Fruit fly (Drosophila melanogaster) whole organism, adult: ENCODE data around the gene CG5776.

Experiments used
- CG12768 ChIP-seq: fragments of 200-800 bp; sonication (Bioruptor generic); optimal IDR thresholded peaks from 2 replicates; lab custom pipeline; 2017; ENCODE audit warnings: missing biosample characterization, missing genetic modification characterization, mild to moderate bottlenecking, moderate library complexity, missing genetic modification reagents
- CG14711 ChIP-seq: fragments of 200-800 bp; sonication (Bioruptor generic); optimal IDR thresholded peaks from 2 replicates; lab custom pipeline; 2018; ENCODE audit warnings: missing biosample characterization, mild to moderate bottlenecking, missing genetic modification characterization, moderate library complexity
- CG1620 ChIP-seq: fragments of 200-800 bp; sonication (Bioruptor generic); optimal IDR thresholded peaks from 2 replicates; lab custom pipeline; 2016; ENCODE audit warnings: missing biosample characterization, missing genetic modification characterization
- CG33017 ChIP-seq: fragments of 200-800 bp; sonication (Bioruptor generic); optimal IDR thresholded peaks from 2 replicates; lab custom pipeline; 2018; ENCODE audit warnings: missing biosample characterization, mild to moderate bottlenecking, missing genetic modification characterization, moderate library complexity
- CG7045 ChIP-seq: fragments of 200-800 bp; sonication (Bioruptor generic); optimal IDR thresholded peaks from 2 replicates; lab custom pipeline; 2017; ENCODE audit warnings: missing biosample characterization, mild to moderate bottlenecking, missing genetic modification characterization
- Clk ChIP-seq: fragments of 200-800 bp; sonication (Bioruptor generic); optimal IDR thresholded peaks from 2 replicates; lab custom pipeline; 2017; ENCODE audit warnings: missing biosample characterization, missing genetic modification characterization
- Crg-1 ChIP-seq: fragments of 200-800 bp; sonication (Bioruptor generic); optimal IDR thresholded peaks from 2 replicates; lab custom pipeline; 2016; ENCODE audit warnings: missing biosample characterization, missing genetic modification characterization
- Hr96 ChIP-seq: fragments of 200-800 bp; sonication (Bioruptor generic); optimal IDR thresholded peaks from 2 replicates; lab custom pipeline; 2016; ENCODE audit warnings: missing biosample characterization, missing genetic modification characterization
- Mnt ChIP-seq: fragments of 200-800 bp; sonication (Bioruptor generic); optimal IDR thresholded peaks from 2 replicates; lab custom pipeline; 2016; ENCODE audit warnings: missing biosample characterization, mild to moderate bottlenecking, missing genetic modification characterization
- cic ChIP-seq: fragments of 200-800 bp; sonication (Bioruptor generic); optimal IDR thresholded peaks from 2 replicates; lab custom pipeline; 2017; ENCODE audit warnings: missing biosample characterization, mild to moderate bottlenecking, missing genetic modification characterization, moderate library complexity
- kay ChIP-seq: fragments of 200-800 bp; sonication (Bioruptor generic); peaks from one replicate; lab custom pipeline; 2016; ENCODE audit warnings: missing biosample characterization, missing genetic modification characterization, borderline replicate concordance
- pad ChIP-seq: fragments of 200-800 bp; sonication (Bioruptor generic); optimal IDR thresholded peaks from 3 replicates; lab custom pipeline; 2017; ENCODE audit warnings: missing biosample characterization, missing genetic modification characterization, mild to moderate bottlenecking, moderate library complexity, missing genetic modification reagents

DNA sequence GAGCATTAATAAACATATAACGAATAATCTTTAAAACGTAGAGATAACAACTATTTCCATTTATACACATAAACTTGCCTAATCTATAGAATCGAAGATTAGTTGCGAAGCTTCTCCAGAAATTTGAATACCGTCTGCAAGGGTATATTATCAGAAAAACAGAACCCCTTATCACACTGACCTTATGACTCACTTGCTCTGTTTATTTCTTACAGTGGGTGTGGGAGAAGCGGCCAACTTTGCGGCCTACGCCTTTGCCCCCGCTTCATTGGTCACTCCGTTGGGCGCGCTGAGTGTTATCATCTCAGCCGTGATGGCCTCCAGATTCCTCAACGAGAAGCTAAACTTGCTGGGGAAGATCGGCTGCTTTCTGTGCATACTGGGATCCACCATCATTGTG, 1.1 kb upstream of the CG5776 start:
- TF ChIP-seq pad (GFP tag; lab: Kevin White, UChicago), result no peak
- no peak for TF ChIP-seq CG14711 (tag; lab: Kevin White, UChicago)
- no peak for TF ChIP-seq Clk
- TF ChIP-seq CG12768, result no peak
- no peak for TF ChIP-seq cic
- TF ChIP-seq CG33017 (tag; lab: Kevin White, UChicago), result no peak
- no peak for TF ChIP-seq kay
- no peak for TF ChIP-seq Hr96
- TF ChIP-seq CG1620 (GFP tag; lab: Kevin White, UChicago), result no peak
- TF ChIP-seq CG7045 (GFP tag; lab: Kevin White, UChicago), result no peak
- no peak for TF ChIP-seq Crg-1
- TF ChIP-seq Mnt (GFP tag; lab: Kevin White, UChicago), result no peak
